Worm (Caenorhabditis elegans) whole organism, midembryonic: Measurements from ENCODE around the gene mltn-5.

Experiments
- T22C8.4 ChIP-seq: fragments of 200-800 bp; sonication (Bioruptor generic); IDR thresholded peaks from 2 replicates; pipeline ENCODE4 v1.3.6; 2022; ENCODE audit warnings: missing genetic modification characterization, missing compliant biosample characterization
- cog-1 ChIP-seq: sonication (generic microtip); optimal IDR thresholded peaks from 2 replicates; lab custom pipeline; 2016; ENCODE audit warnings: missing genetic modification characterization, missing compliant biosample characterization
- klf-2 ChIP-seq: fragments of 200-800 bp; sonication (Bioruptor generic); conservative IDR thresholded peaks from 2 replicates; pipeline ENCODE4 v1.3.6; 2022; ENCODE audit warnings: missing genetic modification reagents, missing genetic modification characterization, missing compliant biosample characterization
- med-1 ChIP-seq: sonication (generic microtip); optimal IDR thresholded peaks from 2 replicates; lab custom pipeline; 2017; ENCODE audit warnings: missing genetic modification characterization, mild to moderate bottlenecking, missing compliant biosample characterization, antibody characterized with exemption, missing genetic modification reagents; ENCODE audit not compliant: insufficient read depth
- ref-1 ChIP-seq: fragments of 200-800 bp; sonication (Bioruptor generic); conservative IDR thresholded peaks from 2 replicates; pipeline ENCODE4 v1.3.6; 2022; ENCODE audit warnings: missing genetic modification reagents, missing genetic modification characterization, missing compliant biosample characterization
- ztf-23 ChIP-seq: fragments of 200-800 bp; sonication (Bioruptor generic); IDR thresholded peaks from 2 replicates; pipeline ENCODE4 v1.3.6; 2022; ENCODE audit warnings: missing genetic modification reagents, missing genetic modification characterization, missing compliant biosample characterization

- TF ChIP-seq T22C8.4 (GFP tag; lab: Robert Waterston, UW) (no peak), klf-2 (no peak), cog-1 (no peak), ref-1 (GFP tag; lab: Robert Waterston, UW) (no peak), med-1 (GFP tag; lab: Kevin White, UChicago) (no peak), ztf-23 (GFP tag; lab: Robert Waterston, UW) (0 out of 2 replicates have a peak, but pooled peaks have one; percentile 6)
These were observed 5.9 kb upstream of the mltn-5 start for ce11 chrII:13919100-13919499.
